Worm (Caenorhabditis elegans): ENCODE measurements around the gene exos-2.

ce11 chrIV:6373721-6374120 is 41.6 kb upstream of the exos-2 start:
- TF ChIP-seq egl-27 (tag; optimal IDR thresholded peaks at IDR 0.05) (no peak), lin-11 (tag; optimal IDR thresholded peaks at IDR 0.05) (no peak), aly-2 (tag; optimal IDR thresholded peaks at IDR 0.05) (no peak)
